Worm (Caenorhabditis elegans) whole organism, young adult: Measurements from ENCODE around the gene Y41D4B.1.

Experiments
- Y56A3A.18 ChIP-seq: fragments of 200-800 bp; sonication (Bioruptor generic); IDR thresholded peaks from 2 replicates; pipeline ENCODE4 v1.3.6; 2022; ENCODE audit warnings: missing genetic modification reagents, missing genetic modification characterization, missing compliant biosample characterization
- egl-18 ChIP-seq: fragments of 200-800 bp; sonication (Bioruptor generic); IDR thresholded peaks from 2 replicates; pipeline ENCODE4 v1.3.6; 2022; ENCODE audit warnings: missing genetic modification reagents, missing genetic modification characterization, missing compliant biosample characterization
- gei-17 ChIP-seq: fragments of 200-800 bp; sonication (Bioruptor generic); optimal IDR thresholded peaks from 2 replicates; lab custom pipeline; 2018; ENCODE audit warnings: mild to moderate bottlenecking, missing genetic modification characterization, missing compliant biosample characterization
- madf-3 ChIP-seq: fragments of 200-800 bp; sonication (Bioruptor generic); IDR thresholded peaks from 2 replicates; pipeline ENCODE4 v1.3.6; 2022; ENCODE audit warnings: missing genetic modification reagents, missing genetic modification characterization, missing compliant biosample characterization
- pha-4 ChIP-seq: fragments of 150-350 bp; sonication (generic microtip); optimal IDR thresholded peaks from 2 replicates; lab custom pipeline; 2014; ENCODE audit warnings: missing biosample characterization, missing genetic modification reagents, missing genetic modification characterization
- snpc-1.1 ChIP-seq: sonication (generic microtip); optimal IDR thresholded peaks from 2 replicates; lab custom pipeline; 2017; ENCODE audit warnings: missing genetic modification characterization, mild to moderate bottlenecking, missing compliant biosample characterization, antibody characterized with exemption, moderate library complexity, missing genotype, missing genetic modification reagents; ENCODE audit not compliant: insufficient read depth
- unc-62 ChIP-seq: fragments of 150-350 bp; optimal IDR thresholded peaks from 2 replicates; lab custom pipeline; 2014; ENCODE audit warnings: missing biosample characterization, missing genetic modification reagents, missing genetic modification characterization

ce11 chrIV:1709002-1709401, 36.5 kb downstream of the Y41D4B.1 start:
- TF ChIP-seq Y56A3A.18 (GFP tag; lab: Robert Waterston, UW) (no peak), gei-17 (GFP tag; lab: Kevin White, UChicago) (no peak), egl-18 (GFP tag; lab: Robert Waterston, UW) (no peak), pha-4 (tag; lab: Kevin White, UChicago) (no peak), madf-3 (GFP tag; lab: Robert Waterston, UW) (no peak), snpc-1.1 (no peak), unc-62 (GFP tag; lab: Kevin White, UChicago) (no peak)
